Worm (Caenorhabditis elegans): ENCODE measurements around the gene M02D8.6.

Gene M02D8.6

ce11 chrX:8716822-8717221 lies 14.9 kb downstream of the M02D8.6 start, which contains the start of gene F53A9.7:
TSS of gene F53A9.7 (minus strand) at chrX:8716922.
- no peak for TF ChIP-seq him-1 (tag; optimal IDR thresholded peaks at IDR 0.05)

- no peak for TF ChIP-seq W03F9.2 (tag; optimal IDR thresholded peaks at IDR 0.05)
- TF ChIP-seq dao-5 (tag; optimal IDR thresholded peaks at IDR 0.05) = no peak
- TF ChIP-seq him-1 (tag; optimal IDR thresholded peaks at IDR 0.05) = no peak
These were observed 16.9 kb downstream of the M02D8.6 start for ce11 chrX:8714845-8715244.

- TF ChIP-seq him-1 (tag; optimal IDR thresholded peaks at IDR 0.05) = no peak
- no peak for TF ChIP-seq dao-5 (tag; optimal IDR thresholded peaks at IDR 0.05)
- TF ChIP-seq W03F9.2 (tag; optimal IDR thresholded peaks at IDR 0.05) = no peak
These were observed 17.9 kb downstream of the M02D8.6 start, which contains the start of gene F53A9.6 for ce11 chrX:8713754-8714295. TSS of gene F53A9.6 (minus strand) at chrX:8713804.

- TF ChIP-seq him-1 (tag; optimal IDR thresholded peaks at IDR 0.05) = no peak
- TF ChIP-seq dao-5 (tag; optimal IDR thresholded peaks at IDR 0.05) = no peak
- no peak for TF ChIP-seq W03F9.2 (tag; optimal IDR thresholded peaks at IDR 0.05)
These were observed 19.1 kb downstream of the M02D8.6 start for ce11 chrX:8712662-8713061.

- TF ChIP-seq dao-5 (tag; optimal IDR thresholded peaks at IDR 0.05) (no peak), W03F9.2 (tag; optimal IDR thresholded peaks at IDR 0.05) (no peak), him-1 (tag; optimal IDR thresholded peaks at IDR 0.05) (no peak)
These were observed 20.5 kb downstream of the M02D8.6 start, which contains the start of gene F53A9.1 for ce11 chrX:8711141-8711645. TSS of gene F53A9.1 (plus strand) at chrX:8711595.

- no peak for TF ChIP-seq W03F9.2 (tag; optimal IDR thresholded peaks at IDR 0.05)
- no peak for TF ChIP-seq dao-5 (tag; optimal IDR thresholded peaks at IDR 0.05)
- TF ChIP-seq him-1 (tag; optimal IDR thresholded peaks at IDR 0.05) = no peak
These were observed 22.3 kb downstream of the M02D8.6 start, which contains the start of gene kreg-1 for ce11 chrX:8709424-8709823. TSS of gene kreg-1 (plus strand) at chrX:8709764.

ce11 chrX:8708053-8708452 lies 23.7 kb downstream of the M02D8.6 start, which contains the start of gene F53A9.3:
TSS of gene F53A9.3 (plus strand) at chrX:8708353.
- TF ChIP-seq him-1 (tag; optimal IDR thresholded peaks at IDR 0.05) (no peak), dao-5 (tag; optimal IDR thresholded peaks at IDR 0.05) (no peak), W03F9.2 (tag; optimal IDR thresholded peaks at IDR 0.05) (no peak)

ce11 chrX:8704830-8705229 lies 26.9 kb downstream of the M02D8.6 start:
- no peak for TF ChIP-seq W03F9.2 (tag; optimal IDR thresholded peaks at IDR 0.05)
- TF ChIP-seq him-1 (tag; optimal IDR thresholded peaks at IDR 0.05) = no peak
- no peak for TF ChIP-seq dao-5 (tag; optimal IDR thresholded peaks at IDR 0.05)

ce11 chrX:8703664-8704356 lies 27.9 kb downstream of the M02D8.6 start, which contains the start of gene jbts-14:
TSS of gene jbts-14 (plus strand) at chrX:8704306.
- TF ChIP-seq him-1 (tag; optimal IDR thresholded peaks at IDR 0.05) = no peak
- no peak for TF ChIP-seq W03F9.2 (tag; optimal IDR thresholded peaks at IDR 0.05)
- no peak for TF ChIP-seq dao-5 (tag; optimal IDR thresholded peaks at IDR 0.05)

ce11 chrX:8697517-8697916 lies 34.2 kb downstream of the M02D8.6 start, which contains the start of gene frpr-8:
TSS of gene frpr-8 (plus strand) at chrX:8697817.
- TF ChIP-seq W03F9.2 (tag; optimal IDR thresholded peaks at IDR 0.05) (no peak), him-1 (tag; optimal IDR thresholded peaks at IDR 0.05) (no peak), dao-5 (tag; optimal IDR thresholded peaks at IDR 0.05) (no peak)

ce11 chrX:8681600-8681999 lies 50.1 kb downstream of the M02D8.6 start, which contains the start of gene K09E2.1:
TSS of gene K09E2.1 (plus strand) at chrX:8681900.
- TF ChIP-seq dao-5 (tag; optimal IDR thresholded peaks at IDR 0.05) (no peak), W03F9.2 (tag; optimal IDR thresholded peaks at IDR 0.05) (no peak), him-1 (tag; optimal IDR thresholded peaks at IDR 0.05) (no peak)
